Fruit fly (Drosophila melanogaster) whole organism, embryonic: Measurements from ENCODE around the gene Snx1.
A peak's percentile ranks its signal among the peaks of the same experiment; 100 is the strongest.

Experiments
- ATbp ChIP-seq: fragments of 200-800 bp; sonication (Bioruptor generic); optimal IDR thresholded peaks from 2 replicates; lab custom pipeline; 2017; ENCODE audit warnings: missing biosample characterization, mild to moderate bottlenecking, missing genetic modification characterization, missing genetic modification reagents
- Ada2b ChIP-seq: fragments of 200-800 bp; sonication (Bioruptor generic); IDR thresholded peaks from 2 replicates; pipeline ENCODE4 v1.3.6; 2022; ENCODE audit warnings: missing biosample characterization, missing genetic modification characterization
- Antp ChIP-seq: fragments of 200-800 bp; sonication (Bioruptor generic); optimal IDR thresholded peaks from 3 replicates; lab custom pipeline; 2016; ENCODE audit warnings: missing biosample characterization, missing genetic modification characterization
- B-H2 ChIP-seq: fragments of 200-800 bp; sonication (Bioruptor generic); optimal IDR thresholded peaks from 2 replicates; lab custom pipeline; 2018; ENCODE audit warnings: missing biosample characterization, mild to moderate bottlenecking, missing genetic modification characterization
- CG10267 ChIP-seq: fragments of 200-800 bp; sonication (Bioruptor generic); optimal IDR thresholded peaks from 2 replicates; lab custom pipeline; 2018; ENCODE audit warnings: missing biosample characterization, mild to moderate bottlenecking, missing genetic modification characterization, moderate library complexity
- CG10321 ChIP-seq: fragments of 200-800 bp; sonication (Bioruptor generic); IDR thresholded peaks from 2 replicates; pipeline ENCODE4 v1.3.6; 2022; ENCODE audit warnings: missing biosample characterization, missing genetic modification characterization
- CG12071 ChIP-seq: fragments of 200-800 bp; sonication (Bioruptor generic); optimal IDR thresholded peaks from 3 replicates; lab custom pipeline; 2018; ENCODE audit warnings: missing biosample characterization, mild to moderate bottlenecking, missing genetic modification characterization
- CG14050 ChIP-seq: fragments of 200-800 bp; sonication (Bioruptor generic); IDR thresholded peaks from 3 replicates; pipeline ENCODE4 v1.3.6; 2022; ENCODE audit warnings: missing biosample characterization, missing genetic modification characterization
- CG14710 ChIP-seq: fragments of 200-800 bp; sonication (Bioruptor generic); optimal IDR thresholded peaks from 3 replicates; lab custom pipeline; 2019; ENCODE audit warnings: missing biosample characterization, mild to moderate bottlenecking, missing genetic modification characterization, moderate library complexity
- CG16815 ChIP-seq: fragments of 200-800 bp; sonication (Bioruptor generic); optimal IDR thresholded peaks from 3 replicates; lab custom pipeline; 2017; ENCODE audit warnings: missing biosample characterization, mild to moderate bottlenecking, missing genetic modification characterization
- CG17385 ChIP-seq: fragments of 200-800 bp; sonication (Bioruptor generic); optimal IDR thresholded peaks from 3 replicates; lab custom pipeline; 2018; ENCODE audit warnings: missing biosample characterization, mild to moderate bottlenecking, missing genetic modification characterization
- CG18476 ChIP-seq: fragments of 200-800 bp; sonication (Bioruptor generic); optimal IDR thresholded peaks from 2 replicates; lab custom pipeline; 2016; ENCODE audit warnings: missing biosample characterization, mild to moderate bottlenecking, missing genetic modification characterization
- CG18619 ChIP-seq: fragments of 200-800 bp; sonication (Bioruptor generic); optimal IDR thresholded peaks from 3 replicates; lab custom pipeline; 2017; ENCODE audit warnings: missing biosample characterization, mild to moderate bottlenecking, missing genetic modification characterization
- CG2116 ChIP-seq: fragments of 200-800 bp; sonication (Bioruptor generic); optimal IDR thresholded peaks from 3 replicates; lab custom pipeline; 2018; ENCODE audit warnings: missing biosample characterization, mild to moderate bottlenecking, missing genetic modification characterization
- CG2199 ChIP-seq: fragments of 200-800 bp; sonication (Bioruptor generic); IDR thresholded peaks from 3 replicates; pipeline ENCODE4 v1.3.6; 2022; ENCODE audit warnings: missing biosample characterization, missing genetic modification characterization
- CG31224 ChIP-seq: fragments of 200-800 bp; sonication (Bioruptor generic); IDR thresholded peaks from 2 replicates; pipeline ENCODE4 v1.3.6; 2022; ENCODE audit warnings: missing biosample characterization, missing genetic modification characterization
- CG34376 ChIP-seq: fragments of 200-800 bp; sonication (Bioruptor generic); optimal IDR thresholded peaks from 2 replicates; lab custom pipeline; 2018; ENCODE audit warnings: missing biosample characterization, mild to moderate bottlenecking, missing genetic modification characterization
- CG6791 ChIP-seq: fragments of 200-800 bp; sonication (Bioruptor generic); IDR thresholded peaks from 3 replicates; pipeline ENCODE4 v1.3.6; 2022; ENCODE audit warnings: missing biosample characterization, missing genetic modification characterization; ENCODE audit not compliant: partially characterized antibody
- CG7271 ChIP-seq: fragments of 200-800 bp; sonication (Bioruptor generic); optimal IDR thresholded peaks from 2 replicates; lab custom pipeline; 2018; ENCODE audit warnings: missing biosample characterization, mild to moderate bottlenecking, missing genetic modification characterization, moderate library complexity
- CG7556 ChIP-seq: fragments of 200-800 bp; sonication (Bioruptor generic); optimal IDR thresholded peaks from 2 replicates; lab custom pipeline; 2017; ENCODE audit warnings: missing biosample characterization, mild to moderate bottlenecking, missing genetic modification characterization
- CG8359 ChIP-seq: fragments of 200-800 bp; sonication (Bioruptor generic); optimal IDR thresholded peaks from 2 replicates; lab custom pipeline; 2017; ENCODE audit warnings: missing biosample characterization, mild to moderate bottlenecking, missing genetic modification characterization, borderline replicate concordance
- CG9932 ChIP-seq: fragments of 200-800 bp; sonication (Bioruptor generic); IDR thresholded peaks from 2 replicates; pipeline ENCODE4 v1.3.6; 2022; ENCODE audit warnings: missing biosample characterization, missing genetic modification characterization
- CHES-1-like ChIP-seq: fragments of 200-800 bp; sonication (Bioruptor generic); optimal IDR thresholded peaks from 2 replicates; lab custom pipeline; 2016; ENCODE audit warnings: missing biosample characterization, missing genetic modification characterization
- Ets97D ChIP-seq: fragments of 200-800 bp; sonication (Bioruptor generic); optimal IDR thresholded peaks from 3 replicates; lab custom pipeline; 2016; ENCODE audit warnings: missing biosample characterization, missing genetic modification characterization
- Gsc ChIP-seq: fragments of 200-800 bp; sonication (Bioruptor generic); IDR thresholded peaks from 2 replicates; pipeline ENCODE4 v1.3.6; 2022; ENCODE audit warnings: missing biosample characterization, missing genetic modification characterization
- HHEX ChIP-seq: fragments of 200-800 bp; sonication (Bioruptor generic); optimal IDR thresholded peaks from 3 replicates; lab custom pipeline; 2017; ENCODE audit warnings: missing biosample characterization, mild to moderate bottlenecking, missing genetic modification characterization, missing genetic modification reagents
- Myb ChIP-seq: fragments of 200-800 bp; sonication (Bioruptor generic); optimal IDR thresholded peaks from 2 replicates; lab custom pipeline; 2016; ENCODE audit warnings: missing biosample characterization, missing genetic modification characterization
- Nf-YB ChIP-seq: fragments of 200-800 bp; sonication (Bioruptor generic); optimal IDR thresholded peaks from 3 replicates; lab custom pipeline; 2019; ENCODE audit warnings: missing biosample characterization, mild to moderate bottlenecking, missing genetic modification characterization, moderate library complexity
- Pdp1 ChIP-seq, 2 experiments: fragments of 200-800 bp; sonication (Bioruptor generic); optimal IDR thresholded peaks; 3 replicates each; lab custom pipeline; 2016; ENCODE audit warnings: missing biosample characterization in 2 of 2, missing genetic modification characterization in 2 of 2, mild to moderate bottlenecking in 1 of 2, moderate library complexity in 1 of 2
- Ptx1 ChIP-seq: fragments of 200-800 bp; sonication (Bioruptor generic); IDR thresholded peaks from 2 replicates; pipeline ENCODE4 v1.3.6; 2022; ENCODE audit warnings: missing biosample characterization, missing genetic modification characterization
- Rfx ChIP-seq: fragments of 200-800 bp; sonication (Bioruptor generic); IDR thresholded peaks from 2 replicates; pipeline ENCODE4 v1.3.6; 2022; ENCODE audit warnings: missing biosample characterization, missing genetic modification characterization
- Sox100B ChIP-seq: fragments of 200-800 bp; sonication (Bioruptor generic); optimal IDR thresholded peaks from 3 replicates; lab custom pipeline; 2018; ENCODE audit warnings: missing biosample characterization, mild to moderate bottlenecking, missing genetic modification characterization
- Sry-β ChIP-seq: fragments of 200-800 bp; sonication (Bioruptor generic); optimal IDR thresholded peaks from 2 replicates; lab custom pipeline; 2018; ENCODE audit warnings: missing biosample characterization, mild to moderate bottlenecking, missing genetic modification characterization, moderate library complexity
- abd-A ChIP-seq: fragments of 200-800 bp; sonication (Bioruptor generic); optimal IDR thresholded peaks from 3 replicates; lab custom pipeline; 2019; ENCODE audit warnings: missing biosample characterization, mild to moderate bottlenecking, missing genetic modification characterization, moderate library complexity
- az2 ChIP-seq: fragments of 200-800 bp; sonication (Bioruptor generic); optimal IDR thresholded peaks from 3 replicates; lab custom pipeline; 2016; ENCODE audit warnings: missing biosample characterization, missing genetic modification characterization
- cato ChIP-seq: fragments of 200-800 bp; sonication (Bioruptor generic); optimal IDR thresholded peaks from 2 replicates; lab custom pipeline; 2016; ENCODE audit warnings: missing biosample characterization, missing genetic modification characterization, borderline replicate concordance
- dan ChIP-seq: fragments of 200-800 bp; sonication (Bioruptor generic); IDR thresholded peaks from 2 replicates; pipeline ENCODE4 v1.3.6; 2022; ENCODE audit warnings: missing biosample characterization, missing genetic modification characterization
- dpn ChIP-seq, 2 experiments: fragments of 200-800 bp; sonication (Bioruptor generic); optimal IDR thresholded peaks; 3 replicates each; lab custom pipeline; 2016; ENCODE audit warnings: missing biosample characterization in 2 of 2, missing genetic modification characterization in 2 of 2
- fd96Cb ChIP-seq: fragments of 200-800 bp; sonication (Bioruptor generic); optimal IDR thresholded peaks from 2 replicates; lab custom pipeline; 2018; ENCODE audit warnings: missing biosample characterization, mild to moderate bottlenecking, missing genetic modification characterization, moderate library complexity
- hth ChIP-seq: fragments of >200 bp; optimal IDR thresholded peaks from 2 replicates; lab custom pipeline; 2017; ENCODE audit warnings: inconsistent platforms
- jigr1 ChIP-seq: fragments of 200-800 bp; sonication (Bioruptor generic); IDR thresholded peaks from 3 replicates; pipeline ENCODE4 v1.3.6; 2022; ENCODE audit warnings: missing biosample characterization, missing genetic modification characterization
- oc ChIP-seq: fragments of 200-800 bp; sonication (Bioruptor generic); optimal IDR thresholded peaks from 2 replicates; lab custom pipeline; 2018; ENCODE audit warnings: missing biosample characterization, mild to moderate bottlenecking, missing genetic modification characterization, moderate library complexity
- onecut ChIP-seq: fragments of 200-800 bp; sonication (Bioruptor generic); IDR thresholded peaks from 2 replicates; pipeline ENCODE4 v1.3.6; 2022; ENCODE audit warnings: missing biosample characterization, missing genetic modification characterization
- ranshi ChIP-seq: fragments of 200-800 bp; sonication (Bioruptor generic); IDR thresholded peaks from 2 replicates; pipeline ENCODE4 v1.3.6; 2022; ENCODE audit warnings: missing biosample characterization, missing genetic modification characterization
- run ChIP-seq: fragments of 200-800 bp; sonication (Bioruptor generic); optimal IDR thresholded peaks from 3 replicates; lab custom pipeline; 2018; ENCODE audit warnings: missing biosample characterization, mild to moderate bottlenecking, missing genetic modification characterization
- sens ChIP-seq: fragments of 200-800 bp; sonication (Bioruptor generic); peaks from one replicate; lab custom pipeline; 2016; ENCODE audit warnings: missing biosample characterization, missing genetic modification characterization
- slbo ChIP-seq: fragments of 200-800 bp; sonication (Bioruptor generic); IDR thresholded peaks from 2 replicates; pipeline ENCODE4 v1.3.6; 2022; ENCODE audit warnings: missing biosample characterization, missing genetic modification characterization
- ssp ChIP-seq: fragments of 200-800 bp; sonication (Bioruptor generic); IDR thresholded peaks from 2 replicates; pipeline ENCODE4 v1.3.6; 2022; ENCODE audit warnings: missing biosample characterization, missing genetic modification characterization
- tna ChIP-seq: fragments of 200-800 bp; sonication (Bioruptor generic); IDR thresholded peaks from 2 replicates; pipeline ENCODE4 v1.3.6; 2022; ENCODE audit warnings: missing biosample characterization, missing genetic modification characterization; ENCODE audit not compliant: partially characterized antibody
- vvl ChIP-seq: fragments of 200-800 bp; sonication (Bioruptor generic); IDR thresholded peaks from 2 replicates; pipeline ENCODE4 v1.3.6; 2022; ENCODE audit warnings: missing biosample characterization, missing genetic modification characterization
- zen ChIP-seq: fragments of 200-800 bp; sonication (Bioruptor generic); optimal IDR thresholded peaks from 3 replicates; lab custom pipeline; 2018; ENCODE audit warnings: missing biosample characterization, mild to moderate bottlenecking, missing genetic modification characterization, moderate library complexity

The Snx1 gene

dm6 chr2L:3472242-3472641, 22.8 kb downstream of the Snx1 start, which contains the start of gene Pgant4 (continued):
- TF ChIP-seq Ets97D (GFP tag; lab: Kevin White, UChicago) (no peak), oc (tag; lab: Kevin White, UChicago) (no peak), B-H2 (GFP tag; lab: Kevin White, UChicago) (peak; percentile 43), CG7271 (tag; lab: Kevin White, UChicago) (no peak), CG14050 (GFP tag; lab: Robert Waterston, UW) (no peak; the same call in 2 of the 3 replicates), Pdp1 (GFP tag; optimal IDR thresholded peaks at IDR 0.05; lab: Kevin White, UChicago) (peak; percentile 10 to 58), abd-A (tag; lab: Kevin White, UChicago) (no peak), dan (GFP tag; lab: Robert Waterston, UW) (no peak), CG2199 (GFP tag; lab: Robert Waterston, UW) (peak; percentile 79), CG14710 (tag; lab: Kevin White, UChicago) (no peak), jigr1 (no peak), hth (no peak), zen (tag; lab: Kevin White, UChicago) (peak; percentile 52), CG8359 (GFP tag; lab: Kevin White, UChicago) (no peak), ranshi (peak; percentile 42; the same call in 1 of the 2 replicates), CG17385 (no peak), run (tag; lab: Kevin White, UChicago) (no peak), CG18619 (peak; percentile 28), Sox100B (no peak), az2 (GFP tag; lab: Kevin White, UChicago) (peak; percentile 71), CG10321 (GFP tag; lab: Robert Waterston, UW) (no peak), Antp (GFP tag; lab: Kevin White, UChicago) (peak; percentile 60), CG6791 (GFP tag; lab: Robert Waterston, UW) (0 out of 3 replicates have a peak, but pooled peaks have one; percentile 44), ATbp (GFP tag; lab: Kevin White, UChicago) (no peak), CG10267 (tag; lab: Kevin White, UChicago) (peak; percentile 43), slbo (peak; percentile 83), CG7556 (GFP tag; lab: Kevin White, UChicago) (no peak), HHEX (peak; percentile 64), CG34376 (GFP tag; lab: Kevin White, UChicago) (peak; percentile 13), Ptx1 (peak; percentile 78), CG9932 (GFP tag; lab: Robert Waterston, UW) (peak; percentile 85), cato (GFP tag; lab: Kevin White, UChicago) (peak; percentile 3), onecut (peak; percentile 82), ssp (GFP tag; lab: Robert Waterston, UW) (0 out of 2 replicates have a peak, but pooled peaks have one; percentile 26), Sry-β (no peak), tna (GFP tag; lab: Robert Waterston, UW) (no peak), Rfx (GFP tag; lab: Robert Waterston, UW) (peak; percentile 88), fd96Cb (tag; lab: Kevin White, UChicago) (no peak), CG12071 (GFP tag; lab: Kevin White, UChicago) (peak; percentile 27), Gsc (GFP tag; lab: Robert Waterston, UW) (no peak; the same call in 1 of the 2 replicates), sens (peak; percentile 72), CG16815 (GFP tag; lab: Kevin White, UChicago) (peak; percentile 5), vvl (peak; percentile 76), Nf-YB (GFP tag; lab: Kevin White, UChicago) (no peak), CHES-1-like (GFP tag; lab: Kevin White, UChicago) (peak; percentile 23), dpn (GFP tag; optimal IDR thresholded peaks at IDR 0.05; lab: Kevin White, UChicago) (peak; percentile 40 to 69), CG18476 (GFP tag; lab: Kevin White, UChicago) (no peak), Myb (GFP tag; lab: Kevin White, UChicago) (peak; percentile 27), CG2116 (GFP tag; lab: Kevin White, UChicago) (peak; percentile 15), Ada2b (GFP tag; lab: Robert Waterston, UW) (no peak), CG31224 (GFP tag; lab: Robert Waterston, UW) (no peak; the same call in 1 of the 2 replicates)
